Worm (Caenorhabditis elegans) whole organism, L3 larva: ENCODE results near the gene srz-31.

Experiments
- unc-39 ChIP-seq: sonication (generic microtip); optimal IDR thresholded peaks from 4 replicates; lab custom pipeline; 2017; ENCODE audit warnings: missing biosample characterization, missing genetic modification characterization
- zag-1 ChIP-seq: fragments of 150-350 bp; optimal IDR thresholded peaks from 2 replicates; lab custom pipeline; 2014; ENCODE audit warnings: missing biosample characterization, missing genetic modification characterization

- TF ChIP-seq unc-39 (tag; lab: Kevin White, UChicago) (no peak), zag-1 (tag; lab: Kevin White, UChicago) (no peak)
Measured at ce11 chrIV:14153261-14153660, 16.1 kb downstream of the srz-31 start, which contains the start of gene oac-38.
